1 worm cellular context compared by ENCODE assay signal in genomic region chrIV:740674-741073, ce11.
A peak's percentile ranks its signal among the peaks of the same experiment; 100 is the strongest.
TF ChIP-seq lines count a peak whose summit lies in the region.

No protein-coding gene starts in this region.

TF ChIP-seq in whole organism, L1 larva, 84 proteins besides CTCF, POLR2A, EP300 and RAD21 (continued from another document):
- no peak for TF ChIP-seq jun-1 (tag; optimal IDR thresholded peaks at IDR 0.05; lab: Kevin White, UChicago)
- TF ChIP-seq ceh-63 (GFP tag; optimal IDR thresholded peaks at IDR 0.05; lab: Kevin White, UChicago): no peak
- TF ChIP-seq ztf-11 (tag; optimal IDR thresholded peaks at IDR 0.05; lab: Kevin White, UChicago): no peak
- no peak for TF ChIP-seq fkh-4 (tag; optimal IDR thresholded peaks at IDR 0.05; lab: Kevin White, UChicago; ENCODE audit: borderline replicate concordance)
- no peak for TF ChIP-seq nhr-76 (tag; optimal IDR thresholded peaks at IDR 0.05; lab: Kevin White, UChicago)
- TF ChIP-seq lsy-2 (tag; optimal IDR thresholded peaks at IDR 0.05; lab: Kevin White, UChicago): peak; percentile 5 to 13
- TF ChIP-seq lin-14 (GFP tag; optimal IDR thresholded peaks at IDR 0.05; lab: Kevin White, UChicago): peak; percentile 77
- TF ChIP-seq sox-4 (tag; optimal IDR thresholded peaks at IDR 0.05; lab: Kevin White, UChicago): no peak
- no peak for TF ChIP-seq pax-3 (tag; optimal IDR thresholded peaks at IDR 0.05; lab: Kevin White, UChicago)
- no peak for TF ChIP-seq fkh-10 (GFP tag; optimal IDR thresholded peaks at IDR 0.05; lab: Kevin White, UChicago)
- no peak for TF ChIP-seq ceh-82 (tag; optimal IDR thresholded peaks at IDR 0.05; lab: Kevin White, UChicago)
- TF ChIP-seq snu-23 (GFP tag; optimal IDR thresholded peaks at IDR 0.05; lab: Kevin White, UChicago): peak; percentile 32
- TF ChIP-seq nhr-28 (tag; optimal IDR thresholded peaks at IDR 0.05; lab: Kevin White, UChicago): no peak
- no peak for TF ChIP-seq tlp-1 (tag; optimal IDR thresholded peaks at IDR 0.05; lab: Kevin White, UChicago)
- TF ChIP-seq egl-27 (tag; optimal IDR thresholded peaks at IDR 0.05; lab: Kevin White, UChicago): no peak
- no peak for TF ChIP-seq mdl-1 (tag; optimal IDR thresholded peaks at IDR 0.05; lab: Kevin White, UChicago)
- no peak for TF ChIP-seq fkh-8 (tag; optimal IDR thresholded peaks at IDR 0.05; lab: Kevin White, UChicago)
- TF ChIP-seq nhr-77 (tag; optimal IDR thresholded peaks at IDR 0.05; lab: Kevin White, UChicago): no peak
- no peak for TF ChIP-seq F16B12.6 (tag; optimal IDR thresholded peaks at IDR 0.05; lab: Kevin White, UChicago)
- no peak for TF ChIP-seq lin-13 (GFP tag; optimal IDR thresholded peaks at IDR 0.05; lab: Kevin White, UChicago)
- no peak for TF ChIP-seq ama-1 (optimal IDR thresholded peaks at IDR 0.05; lab: Kevin White, UChicago)
- no peak for TF ChIP-seq xbp-1 (tag; optimal IDR thresholded peaks at IDR 0.05; lab: Kevin White, UChicago)
- no peak for TF ChIP-seq snpc-4 (tag; optimal IDR thresholded peaks at IDR 0.05; lab: Kevin White, UChicago)
- TF ChIP-seq sup-37 (GFP tag; optimal IDR thresholded peaks at IDR 0.05; lab: Kevin White, UChicago): no peak
- TF ChIP-seq unc-86 (tag; optimal IDR thresholded peaks at IDR 0.05; lab: Kevin White, UChicago): no peak
- no peak for TF ChIP-seq ceh-88 (GFP tag; IDR thresholded peaks at IDR 0.05; lab: Robert Waterston, UW)
- TF ChIP-seq rnt-1 (tag; optimal IDR thresholded peaks at IDR 0.05; lab: Kevin White, UChicago): peak; percentile 74
- peak; percentile 29 for TF ChIP-seq nhr-20 (tag; optimal IDR thresholded peaks at IDR 0.05; lab: Kevin White, UChicago)
- TF ChIP-seq dsc-1 (tag; optimal IDR thresholded peaks at IDR 0.05; lab: Kevin White, UChicago): peak; percentile 19
- TF ChIP-seq nhr-12 (tag; optimal IDR thresholded peaks at IDR 0.05; lab: Kevin White, UChicago): no peak
- no peak for TF ChIP-seq fos-1 (tag; optimal IDR thresholded peaks at IDR 0.05; lab: Kevin White, UChicago)
- TF ChIP-seq egl-13 (tag; optimal IDR thresholded peaks at IDR 0.05; lab: Kevin White, UChicago): no peak
- peak; percentile 47 for TF ChIP-seq tbx-2 (tag; optimal IDR thresholded peaks at IDR 0.05; lab: Kevin White, UChicago)
